Fruit fly (Drosophila melanogaster) ovary, adult (tissue): Measurements from ENCODE around the gene CG2701.

Experiments used
- CG17801 ChIP-seq: fragments of 200-800 bp; optimal IDR thresholded peaks from 2 replicates; lab custom pipeline; 2019; ENCODE audit warnings: missing biosample characterization, mild to moderate bottlenecking, missing genetic modification characterization, moderate library complexity; ENCODE audit not compliant: partially characterized antibody

CG2701 gene

dm6 chrX:2677024-2677589 lies 43.0 kb downstream of the CG2701 start:
- TF ChIP-seq CG17801, result no peak
